Fruit fly (Drosophila melanogaster) whole organism, embryonic: ENCODE measurements around the gene CG2006.

Source experiments
- Awh ChIP-seq: fragments of 200-800 bp; sonication (Bioruptor generic); IDR thresholded peaks from 2 replicates; pipeline ENCODE4, ENCODE4 v1.3.6; 2022; ENCODE audit warnings: missing biosample characterization, missing genetic modification characterization
- BEAF-32 ChIP-seq: fragments of 200-800 bp; sonication (Bioruptor generic); optimal IDR thresholded peaks from 3 replicates; lab custom pipeline; 2017; ENCODE audit warnings: missing biosample characterization, missing genetic modification characterization, mild to moderate bottlenecking, moderate library complexity, missing genetic modification reagents
- CG1024 ChIP-seq: fragments of 200-800 bp; sonication (Bioruptor generic); IDR thresholded peaks from 2 replicates; pipeline ENCODE4 v1.3.6; 2022; ENCODE audit warnings: missing biosample characterization, missing genetic modification characterization
- CG10267 ChIP-seq: fragments of 200-800 bp; sonication (Bioruptor generic); optimal IDR thresholded peaks from 2 replicates; lab custom pipeline; 2018; ENCODE audit warnings: missing biosample characterization, mild to moderate bottlenecking, missing genetic modification characterization, moderate library complexity
- CG10274 ChIP-seq: fragments of 200-800 bp; sonication (Bioruptor generic); optimal IDR thresholded peaks from 3 replicates; lab custom pipeline; 2017; ENCODE audit warnings: missing biosample characterization, mild to moderate bottlenecking, missing genetic modification characterization
- CG10321 ChIP-seq: fragments of 200-800 bp; sonication (Bioruptor generic); IDR thresholded peaks from 2 replicates; pipeline ENCODE4 v1.3.6; 2022; ENCODE audit warnings: missing biosample characterization, missing genetic modification characterization
- CG11398 ChIP-seq: fragments of 200-800 bp; sonication (Bioruptor generic); optimal IDR thresholded peaks from 2 replicates; lab custom pipeline; 2016; ENCODE audit warnings: missing biosample characterization, missing genetic modification characterization
- CG11723 ChIP-seq: fragments of 200-800 bp; sonication (Bioruptor generic); optimal IDR thresholded peaks from 2 replicates; lab custom pipeline; 2017; ENCODE audit warnings: missing biosample characterization, mild to moderate bottlenecking, missing genetic modification characterization
- CG13287 ChIP-seq: fragments of 200-800 bp; sonication (Bioruptor generic); IDR thresholded peaks from 2 replicates; pipeline ENCODE4 v1.3.6; 2022; ENCODE audit warnings: missing biosample characterization, missing genetic modification characterization; ENCODE audit not compliant: partially characterized antibody
- CG15011 ChIP-seq: fragments of 200-800 bp; sonication (Bioruptor generic); optimal IDR thresholded peaks from 3 replicates; lab custom pipeline; 2018; ENCODE audit warnings: missing biosample characterization, mild to moderate bottlenecking, missing genetic modification characterization
- CG15269 ChIP-seq: fragments of 200-800 bp; sonication (Bioruptor generic); optimal IDR thresholded peaks from 2 replicates; lab custom pipeline; 2018; ENCODE audit warnings: missing biosample characterization, mild to moderate bottlenecking, missing genetic modification characterization, moderate library complexity
- CG15514 ChIP-seq: fragments of 200-800 bp; sonication (Bioruptor generic); optimal IDR thresholded peaks from 3 replicates; lab custom pipeline; 2017; ENCODE audit warnings: missing biosample characterization, missing genetic modification characterization, mild to moderate bottlenecking, moderate library complexity, missing genetic modification reagents
- CG18619 ChIP-seq: fragments of 200-800 bp; sonication (Bioruptor generic); optimal IDR thresholded peaks from 3 replicates; lab custom pipeline; 2017; ENCODE audit warnings: missing biosample characterization, mild to moderate bottlenecking, missing genetic modification characterization
- CG2120 ChIP-seq: fragments of 200-800 bp; sonication (Bioruptor generic); optimal IDR thresholded peaks from 3 replicates; lab custom pipeline; 2016; ENCODE audit warnings: missing biosample characterization, missing genetic modification characterization
- CG2889 ChIP-seq: fragments of 200-800 bp; sonication (Bioruptor generic); IDR thresholded peaks from 3 replicates; pipeline ENCODE4 v1.3.6; 2022; ENCODE audit warnings: missing biosample characterization, missing genetic modification characterization
- CG3065 ChIP-seq: fragments of 200-800 bp; sonication (Bioruptor generic); optimal IDR thresholded peaks from 2 replicates; lab custom pipeline; 2016; ENCODE audit warnings: missing biosample characterization, missing genetic modification characterization
- CG31224 ChIP-seq: fragments of 200-800 bp; sonication (Bioruptor generic); IDR thresholded peaks from 2 replicates; pipeline ENCODE4 v1.3.6; 2022; ENCODE audit warnings: missing biosample characterization, missing genetic modification characterization
- CG31441 ChIP-seq: fragments of 200-800 bp; sonication (Bioruptor generic); IDR thresholded peaks from 2 replicates; pipeline ENCODE4 v1.3.6; 2022; ENCODE audit warnings: missing biosample characterization, missing genetic modification characterization
- CG43689 ChIP-seq: fragments of 200-800 bp; sonication (Bioruptor generic); IDR thresholded peaks from 2 replicates; pipeline ENCODE4 v1.3.6; 2022; ENCODE audit warnings: missing biosample characterization, missing genetic modification characterization
- CG4617 ChIP-seq: fragments of 200-800 bp; sonication (Bioruptor generic); optimal IDR thresholded peaks from 3 replicates; lab custom pipeline; 2016; ENCODE audit warnings: missing biosample characterization, missing genetic modification characterization, borderline replicate concordance
- CG6175 ChIP-seq: fragments of 200-800 bp; sonication (Bioruptor generic); IDR thresholded peaks from 3 replicates; pipeline ENCODE4 v1.3.6; 2022; ENCODE audit warnings: missing biosample characterization, missing genetic modification characterization
- CG6765 ChIP-seq: fragments of 200-800 bp; sonication (Bioruptor generic); optimal IDR thresholded peaks from 3 replicates; lab custom pipeline; 2017; ENCODE audit warnings: missing biosample characterization, mild to moderate bottlenecking, missing genetic modification characterization
- CG7963 ChIP-seq: fragments of 200-800 bp; sonication (Bioruptor generic); IDR thresholded peaks from 3 replicates; pipeline ENCODE4 v1.3.6; 2022; ENCODE audit warnings: missing biosample characterization, missing genetic modification characterization; ENCODE audit not compliant: partially characterized antibody
- CG8478 ChIP-seq: fragments of >200 bp; optimal IDR thresholded peaks from 2 replicates; lab custom pipeline; 2018
- CG8765 ChIP-seq: fragments of 200-800 bp; sonication (Bioruptor generic); IDR thresholded peaks from 2 replicates; pipeline ENCODE4 v1.3.6; 2022; ENCODE audit warnings: missing biosample characterization, missing genetic modification characterization
- CG9215 ChIP-seq: fragments of 200-800 bp; sonication (Bioruptor generic); IDR thresholded peaks from 2 replicates; pipeline ENCODE4 v1.3.6; 2022; ENCODE audit warnings: missing biosample characterization, missing genetic modification characterization
- CoRest ChIP-seq: fragments of 200-800 bp; sonication (Bioruptor generic); optimal IDR thresholded peaks from 3 replicates; lab custom pipeline; 2018; ENCODE audit warnings: missing biosample characterization, mild to moderate bottlenecking, missing genetic modification characterization, moderate library complexity
- Ets65A ChIP-seq: fragments of 200-800 bp; sonication (Bioruptor generic); peaks from one replicate; lab custom pipeline; 2016; ENCODE audit warnings: missing biosample characterization, missing genetic modification characterization
- Lhr ChIP-seq: fragments of 200-800 bp; sonication (Bioruptor generic); optimal IDR thresholded peaks from 3 replicates; lab custom pipeline; 2017; ENCODE audit warnings: mild to moderate bottlenecking, missing biosample characterization, missing genetic modification reagents, missing genetic modification characterization
- Lpt ChIP-seq: fragments of >200 bp; optimal IDR thresholded peaks from 2 replicates; lab custom pipeline; 2018; ENCODE audit warnings: missing biosample characterization, missing genetic modification characterization
- MTF-1 ChIP-seq: fragments of 200-800 bp; sonication (Bioruptor generic); optimal IDR thresholded peaks from 2 replicates; lab custom pipeline; 2018; ENCODE audit warnings: missing biosample characterization, mild to moderate bottlenecking, missing genetic modification characterization, borderline replicate concordance
- PHDP ChIP-seq: fragments of 200-800 bp; sonication (Bioruptor generic); optimal IDR thresholded peaks from 3 replicates; lab custom pipeline; 2018; ENCODE audit warnings: missing biosample characterization, mild to moderate bottlenecking, missing genetic modification characterization, moderate library complexity
- Ptx1 ChIP-seq: fragments of 200-800 bp; sonication (Bioruptor generic); IDR thresholded peaks from 2 replicates; pipeline ENCODE4 v1.3.6; 2022; ENCODE audit warnings: missing biosample characterization, missing genetic modification characterization
- Ravus ChIP-seq: fragments of 200-800 bp; sonication (Bioruptor generic); IDR thresholded peaks from 2 replicates; pipeline ENCODE4 v1.3.6; 2022; ENCODE audit warnings: missing biosample characterization, missing genetic modification characterization
- Sin3A ChIP-seq: fragments of >200 bp; optimal IDR thresholded peaks from 2 replicates; lab custom pipeline; 2018
- Xbp1 ChIP-seq: fragments of 200-800 bp; sonication (Bioruptor generic); optimal IDR thresholded peaks from 3 replicates; lab custom pipeline; 2016; ENCODE audit warnings: missing biosample characterization, mild to moderate bottlenecking, missing genetic modification characterization
- Xrp1 ChIP-seq: fragments of 200-800 bp; sonication (Bioruptor generic); IDR thresholded peaks from 2 replicates; pipeline ENCODE4 v1.3.6; 2022; ENCODE audit warnings: missing biosample characterization, missing genetic modification characterization
- abd-A ChIP-seq: fragments of 200-800 bp; sonication (Bioruptor generic); optimal IDR thresholded peaks from 3 replicates; lab custom pipeline; 2019; ENCODE audit warnings: missing biosample characterization, mild to moderate bottlenecking, missing genetic modification characterization, moderate library complexity
- ara ChIP-seq: fragments of 200-800 bp; sonication (Bioruptor generic); IDR thresholded peaks from 2 replicates; pipeline ENCODE4 v1.3.6; 2022; ENCODE audit warnings: missing biosample characterization, missing genetic modification characterization
- bigmax ChIP-seq: fragments of 200-800 bp; sonication (Bioruptor generic); optimal IDR thresholded peaks from 2 replicates; lab custom pipeline; 2018; ENCODE audit warnings: missing biosample characterization, mild to moderate bottlenecking, missing genetic modification characterization
- dimm ChIP-seq: fragments of 200-800 bp; sonication (Bioruptor generic); IDR thresholded peaks from 2 replicates; pipeline ENCODE4 v1.3.6; 2022; ENCODE audit warnings: missing biosample characterization, missing genetic modification characterization
- dmrt11E ChIP-seq: fragments of 200-800 bp; sonication (Bioruptor generic); optimal IDR thresholded peaks from 3 replicates; lab custom pipeline; 2018; ENCODE audit warnings: missing biosample characterization, mild to moderate bottlenecking, missing genetic modification characterization, moderate library complexity
- ewg ChIP-seq: fragments of 200-800 bp; sonication (Bioruptor generic); optimal IDR thresholded peaks from 3 replicates; lab custom pipeline; 2017; ENCODE audit warnings: mild to moderate bottlenecking, missing biosample characterization, missing genetic modification reagents, missing genetic modification characterization
- fd64A ChIP-seq: fragments of 200-800 bp; sonication (Bioruptor generic); optimal IDR thresholded peaks from 3 replicates; lab custom pipeline; 2018; ENCODE audit warnings: missing biosample characterization, mild to moderate bottlenecking, missing genetic modification characterization
- grn ChIP-seq: fragments of 200-800 bp; sonication (Bioruptor generic); optimal IDR thresholded peaks from 3 replicates; lab custom pipeline; 2017; ENCODE audit warnings: missing biosample characterization, missing genetic modification characterization
- gt ChIP-seq: fragments of 200-800 bp; sonication (Bioruptor generic); IDR thresholded peaks from 2 replicates; pipeline ENCODE4 v1.3.6; 2022; ENCODE audit warnings: missing biosample characterization, missing genetic modification characterization
- h ChIP-seq: fragments of >200 bp; optimal IDR thresholded peaks from 2 replicates; lab custom pipeline; 2017
- row ChIP-seq: fragments of 200-800 bp; sonication (Bioruptor generic); IDR thresholded peaks from 3 replicates; pipeline ENCODE4 v1.3.6; 2022; ENCODE audit warnings: missing biosample characterization, missing genetic modification characterization
- run ChIP-seq: fragments of 200-800 bp; sonication (Bioruptor generic); optimal IDR thresholded peaks from 3 replicates; lab custom pipeline; 2018; ENCODE audit warnings: missing biosample characterization, mild to moderate bottlenecking, missing genetic modification characterization
- slbo ChIP-seq: fragments of 200-800 bp; sonication (Bioruptor generic); IDR thresholded peaks from 2 replicates; pipeline ENCODE4 v1.3.6; 2022; ENCODE audit warnings: missing biosample characterization, missing genetic modification characterization
- sug ChIP-seq: fragments of 200-800 bp; optimal IDR thresholded peaks from 2 replicates; lab custom pipeline; 2019; ENCODE audit warnings: missing biosample characterization, mild to moderate bottlenecking, missing genetic modification characterization, moderate library complexity
- trh ChIP-seq: fragments of 200-800 bp; sonication (Bioruptor generic); optimal IDR thresholded peaks from 2 replicates; lab custom pipeline; 2016; ENCODE audit warnings: missing biosample characterization, missing genetic modification characterization
- yki ChIP-seq: fragments of >200 bp; optimal IDR thresholded peaks from 3 replicates; lab custom pipeline; 2018

Gene CG2006

DNA sequence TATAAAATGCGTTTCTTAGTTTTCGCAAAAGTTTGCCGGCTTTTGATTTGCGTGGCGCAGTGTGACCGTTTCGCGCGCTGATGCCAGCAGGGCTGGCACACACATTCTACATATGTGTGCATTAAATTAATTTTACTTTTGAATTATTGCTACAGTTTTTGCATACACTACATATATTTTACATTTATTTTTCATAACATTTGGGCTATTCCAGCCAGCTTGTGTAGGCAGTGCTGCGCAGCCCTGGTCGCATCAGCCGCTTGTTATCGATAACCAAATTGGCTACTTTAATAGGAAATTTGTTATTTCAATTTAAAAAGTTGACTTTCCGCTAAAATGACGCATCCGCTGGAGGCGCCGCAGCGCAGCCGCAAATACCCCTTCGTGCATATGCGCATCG is at the start of gene CG2006, which contains the start of gene CG2321 (continued):
- TF ChIP-seq fd64A (GFP tag; lab: Kevin White, UChicago) (no peak), run (tag; lab: Kevin White, UChicago) (no peak), Sin3A (lab: Kevin White, UChicago) (peak; percentile 78), CG31441 (GFP tag; lab: Robert Waterston, UW) (no peak; the same call in 1 of the 2 replicates), ara (GFP tag; lab: Robert Waterston, UW) (peak; percentile 66; the same call in 1 of the 2 replicates), Ptx1 (peak; percentile 68), CG10274 (GFP tag; lab: Kevin White, UChicago) (no peak), CG2889 (GFP tag; lab: Robert Waterston, UW) (no peak), CG31224 (GFP tag; lab: Robert Waterston, UW) (0 out of 2 replicates have a peak, but pooled peaks have one; percentile 5), CoRest (tag; lab: Kevin White, UChicago) (peak; percentile 59), CG7963 (GFP tag; lab: Robert Waterston, UW) (no peak; the same call in 2 of the 3 replicates), CG18619 (GFP tag; lab: Kevin White, UChicago) (peak; percentile 30), CG43689 (GFP tag; lab: Robert Waterston, UW) (no peak), Lhr (GFP tag; lab: Kevin White, UChicago) (peak; percentile 77), CG15269 (tag; lab: Kevin White, UChicago) (no peak), CG11723 (GFP tag; lab: Kevin White, UChicago) (no peak), Ravus (GFP tag; lab: Robert Waterston, UW) (no peak), CG8765 (GFP tag; lab: Robert Waterston, UW) (peak; percentile 65), slbo (peak; percentile 79), abd-A (tag; lab: Kevin White, UChicago) (no peak), bigmax (peak; percentile 23), Xbp1 (peak; percentile 78), CG6765 (no peak), dimm (GFP tag; lab: Robert Waterston, UW) (no peak), CG10267 (peak; percentile 64), ewg (GFP tag; lab: Kevin White, UChicago) (peak; percentile 91), CG4617 (GFP tag; lab: Kevin White, UChicago) (peak; percentile 70), CG6175 (peak; percentile 13; the same call in 1 of the 3 replicates), sug (peak; percentile 73), CG15011 (GFP tag; lab: Kevin White, UChicago) (no peak), BEAF-32 (GFP tag; lab: Kevin White, UChicago) (peak; percentile 53), CG11398 (GFP tag; lab: Kevin White, UChicago) (no peak), Lpt (GFP tag; lab: Kevin White, UChicago) (no peak), CG15514 (GFP tag; lab: Kevin White, UChicago) (peak; percentile 89), CG2120 (peak; percentile 79), CG13287 (GFP tag; lab: Robert Waterston, UW) (peak; percentile 83), h (no peak), PHDP (peak; percentile 45), Awh (no peak), CG1024 (peak; percentile 60), CG3065 (GFP tag; lab: Kevin White, UChicago) (peak; percentile 19), gt (GFP tag; lab: Robert Waterston, UW) (no peak), yki (lab: Kevin White, UChicago) (no peak), CG9215 (peak; percentile 42; the same call in 1 of the 2 replicates), dmrt11E (peak; percentile 53), row (GFP tag; lab: Robert Waterston, UW) (peak; percentile 77), Xrp1 (GFP tag; lab: Robert Waterston, UW) (peak; percentile 79), grn (no peak), CG8478 (lab: Kevin White, UChicago) (no peak), MTF-1 (no peak), Ets65A (no peak), CG10321 (GFP tag; lab: Robert Waterston, UW) (no peak), trh (peak; percentile 32)
